Fruit fly (Drosophila melanogaster) S2 (cell line): ENCODE results near the gene CG9609.

ENCODE experiments used
- CG8478 ChIP-seq: fragments of >200 bp; optimal IDR thresholded peaks from 2 replicates; lab custom pipeline; 2018
- CTCF ChIP-seq, 2 experiments: fragments of >200 bp; optimal IDR thresholded peaks; 2 replicates each; lab custom pipeline; 2018

DNA sequence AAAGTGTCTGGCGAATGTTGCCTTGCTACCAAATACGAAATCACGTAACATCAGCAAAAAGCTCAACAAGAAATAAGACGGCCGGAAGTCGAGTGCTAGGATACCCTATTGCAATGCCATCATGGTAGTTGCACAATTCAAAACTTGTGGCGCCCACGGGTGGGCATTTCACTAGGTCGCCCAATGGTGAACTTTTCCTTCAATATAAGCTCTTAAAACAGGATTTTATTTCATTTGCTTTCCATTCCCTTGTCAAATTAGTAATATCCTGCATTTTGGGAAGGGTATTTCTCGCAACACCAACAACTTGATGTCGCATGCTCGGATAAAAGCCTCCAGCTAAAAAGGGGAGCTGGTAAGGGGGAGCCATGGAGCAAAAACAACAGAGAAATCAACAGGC, 25.3 kb downstream of the CG9609 start:
- no peak for TF ChIP-seq CG8478 (lab: Kevin White, UChicago)
- TF ChIP-seq CTCF (optimal IDR thresholded peaks at IDR 0.05; lab: Kevin White, UChicago): no peak
